Fruit fly (Drosophila melanogaster) whole organism, prepupa: ENCODE data around the gene CG14655.

Source experiments
- CG10631 ChIP-seq: fragments of 200-800 bp; sonication (Bioruptor generic); optimal IDR thresholded peaks from 2 replicates; lab custom pipeline; 2016; ENCODE audit warnings: missing biosample characterization, missing genetic modification characterization
- CG10669 ChIP-seq: fragments of 200-800 bp; sonication (Bioruptor generic); optimal IDR thresholded peaks from 3 replicates; lab custom pipeline; 2018; ENCODE audit warnings: missing biosample characterization, mild to moderate bottlenecking, missing genetic modification characterization, moderate library complexity
- CG11294 ChIP-seq: fragments of 200-800 bp; sonication (Bioruptor generic); IDR thresholded peaks from 2 replicates; pipeline ENCODE4 v1.3.6; 2022; ENCODE audit warnings: missing biosample characterization, missing genetic modification characterization
- CG11762 ChIP-seq: fragments of 200-800 bp; sonication (Bioruptor generic); optimal IDR thresholded peaks from 3 replicates; lab custom pipeline; 2016; ENCODE audit warnings: missing biosample characterization, missing genetic modification characterization; ENCODE audit not compliant: insufficient read depth
- CG15336 ChIP-seq: fragments of 200-800 bp; sonication (Bioruptor generic); IDR thresholded peaks from 2 replicates; pipeline ENCODE4 v1.3.6; 2022; ENCODE audit warnings: missing biosample characterization, missing genetic modification characterization
- CG1621 ChIP-seq: fragments of 200-800 bp; sonication (Bioruptor generic); optimal IDR thresholded peaks from 3 replicates; lab custom pipeline; 2018; ENCODE audit warnings: missing biosample characterization, mild to moderate bottlenecking, missing genetic modification characterization
- CG3032 ChIP-seq: fragments of 200-800 bp; optimal IDR thresholded peaks from 2 replicates; lab custom pipeline; 2019; ENCODE audit warnings: missing biosample characterization, mild to moderate bottlenecking, missing genetic modification characterization, moderate library complexity
- CG32006 ChIP-seq: fragments of 200-800 bp; sonication (Bioruptor generic); optimal IDR thresholded peaks from 3 replicates; lab custom pipeline; 2017; ENCODE audit warnings: missing biosample characterization, mild to moderate bottlenecking, missing genetic modification characterization
- CG34406 ChIP-seq: fragments of 200-800 bp; sonication (Bioruptor generic); optimal IDR thresholded peaks from 3 replicates; lab custom pipeline; 2016; ENCODE audit warnings: missing biosample characterization, missing genetic modification characterization
- CG4318 ChIP-seq: fragments of 200-800 bp; sonication (Bioruptor generic); optimal IDR thresholded peaks from 3 replicates; lab custom pipeline; 2017; ENCODE audit warnings: missing biosample characterization, mild to moderate bottlenecking, missing genetic modification characterization
- CG6163 ChIP-seq: fragments of 200-800 bp; sonication (Bioruptor generic); IDR thresholded peaks from 3 replicates; pipeline ENCODE4 v1.3.6; 2022; ENCODE audit warnings: missing biosample characterization, missing genetic modification characterization
- CG6276 ChIP-seq: fragments of 200-800 bp; sonication (Bioruptor generic); optimal IDR thresholded peaks from 2 replicates; lab custom pipeline; 2017; ENCODE audit warnings: missing biosample characterization, mild to moderate bottlenecking, missing genetic modification characterization
- CG6808 ChIP-seq: fragments of 200-800 bp; sonication (Bioruptor generic); optimal IDR thresholded peaks from 3 replicates; lab custom pipeline; 2017; ENCODE audit warnings: missing biosample characterization, missing genetic modification characterization, mild to moderate bottlenecking, moderate library complexity, missing genetic modification reagents
- CG6854 ChIP-seq: fragments of 200-800 bp; sonication (Bioruptor generic); optimal IDR thresholded peaks from 2 replicates; lab custom pipeline; 2017; ENCODE audit warnings: missing biosample characterization, mild to moderate bottlenecking, missing genetic modification characterization
- CG8119 ChIP-seq: fragments of 200-800 bp; sonication (Bioruptor generic); IDR thresholded peaks from 3 replicates; pipeline ENCODE4 v1.3.6; 2022; ENCODE audit warnings: missing biosample characterization, missing genetic modification characterization
- CG8319 ChIP-seq: fragments of 200-800 bp; sonication (Bioruptor generic); optimal IDR thresholded peaks from 3 replicates; lab custom pipeline; 2016; ENCODE audit warnings: missing biosample characterization, missing genetic modification characterization
- CG9139 ChIP-seq: fragments of 200-800 bp; sonication (Bioruptor generic); optimal IDR thresholded peaks from 3 replicates; lab custom pipeline; 2017; ENCODE audit warnings: missing biosample characterization, mild to moderate bottlenecking, missing genetic modification characterization
- Eip78C ChIP-seq: fragments of 200-800 bp; sonication (Bioruptor generic); peaks from one replicate; lab custom pipeline; 2016; ENCODE audit warnings: missing biosample characterization, missing genetic modification characterization
- Ets96B ChIP-seq: fragments of 200-800 bp; optimal IDR thresholded peaks from 2 replicates; lab custom pipeline; 2019; ENCODE audit warnings: missing biosample characterization, mild to moderate bottlenecking, missing genetic modification characterization, moderate library complexity
- Gug ChIP-seq: fragments of 200-800 bp; sonication (Bioruptor generic); IDR thresholded peaks from 2 replicates; pipeline ENCODE4 v1.3.6; 2022; ENCODE audit warnings: missing biosample characterization, missing genetic modification characterization
- Hr38 ChIP-seq: sonication (Bioruptor generic); optimal IDR thresholded peaks from 2 replicates; lab custom pipeline; 2016; ENCODE audit warnings: missing biosample characterization, missing genetic modification characterization
- Hr4 ChIP-seq: fragments of 200-800 bp; sonication (Bioruptor generic); optimal IDR thresholded peaks from 3 replicates; lab custom pipeline; 2016; ENCODE audit warnings: missing biosample characterization, missing genetic modification characterization
- Sox102F ChIP-seq: fragments of 200-800 bp; sonication (Bioruptor generic); optimal IDR thresholded peaks from 2 replicates; lab custom pipeline; 2016; ENCODE audit warnings: missing biosample characterization, mild to moderate bottlenecking, missing genetic modification characterization
- achi ChIP-seq: fragments of 200-800 bp; sonication (Bioruptor generic); optimal IDR thresholded peaks from 3 replicates; lab custom pipeline; 2016; ENCODE audit warnings: missing biosample characterization, missing genetic modification characterization
- cyc ChIP-seq: fragments of 200-800 bp; sonication (Bioruptor generic); optimal IDR thresholded peaks from 3 replicates; lab custom pipeline; 2016; ENCODE audit warnings: missing biosample characterization, missing genetic modification characterization
- dac ChIP-seq: fragments of 200-800 bp; sonication (Bioruptor generic); optimal IDR thresholded peaks from 2 replicates; lab custom pipeline; 2017; ENCODE audit warnings: missing biosample characterization, mild to moderate bottlenecking, missing genetic modification characterization
- dsx ChIP-seq: fragments of 200-800 bp; optimal IDR thresholded peaks from 3 replicates; lab custom pipeline; 2019; ENCODE audit warnings: missing biosample characterization, mild to moderate bottlenecking, missing genetic modification characterization, moderate library complexity; ENCODE audit not compliant: poor library complexity, severe bottlenecking
- eg ChIP-seq: fragments of 200-800 bp; sonication (Bioruptor generic); IDR thresholded peaks from 3 replicates; pipeline ENCODE4 v1.3.6; 2022; ENCODE audit warnings: missing biosample characterization, missing genetic modification characterization
- fd59A ChIP-seq: fragments of 200-800 bp; sonication (Bioruptor generic); optimal IDR thresholded peaks from 2 replicates; lab custom pipeline; 2017; ENCODE audit warnings: missing biosample characterization, mild to moderate bottlenecking, missing genetic modification characterization, missing genetic modification reagents
- fd85E ChIP-seq: fragments of 200-800 bp; sonication (Bioruptor generic); optimal IDR thresholded peaks from 3 replicates; lab custom pipeline; 2016; ENCODE audit warnings: missing biosample characterization, missing genetic modification characterization
- net ChIP-seq: fragments of 200-800 bp; sonication (Bioruptor generic); optimal IDR thresholded peaks from 3 replicates; lab custom pipeline; 2016; ENCODE audit warnings: missing biosample characterization, missing genetic modification characterization
- spab ChIP-seq: fragments of 200-800 bp; sonication (Bioruptor generic); optimal IDR thresholded peaks from 2 replicates; lab custom pipeline; 2017; ENCODE audit warnings: missing biosample characterization, mild to moderate bottlenecking, missing genetic modification characterization, missing genetic modification reagents

Gene CG14655

dm6 chr3R:4749735-4750134 is 30.4 kb downstream of the CG14655 start, which contains the start of gene atms:
atms (plus strand) TSS chr3R:4750035.
- TF ChIP-seq CG1621 (tag; lab: Kevin White, UChicago) = no peak
- TF ChIP-seq cyc (GFP tag; lab: Kevin White, UChicago) = no peak
- no peak for TF ChIP-seq CG9139 (GFP tag; lab: Kevin White, UChicago)
- no peak for TF ChIP-seq spab (GFP tag; lab: Kevin White, UChicago)
- TF ChIP-seq fd85E (GFP tag; lab: Kevin White, UChicago) = no peak
- no peak for TF ChIP-seq Sox102F (GFP tag; lab: Kevin White, UChicago)
- no peak for TF ChIP-seq dsx
- no peak for TF ChIP-seq CG11762
- TF ChIP-seq CG11294 (GFP tag; lab: Robert Waterston, UW) = no peak
- TF ChIP-seq CG6854 (GFP tag; lab: Kevin White, UChicago) = no peak
- TF ChIP-seq Hr38 = no peak
- TF ChIP-seq dac = no peak
- TF ChIP-seq CG3032 (tag; lab: Kevin White, UChicago) = no peak
- TF ChIP-seq CG4318 = no peak
- TF ChIP-seq, all 60 proteins: peak for 0

DNA sequence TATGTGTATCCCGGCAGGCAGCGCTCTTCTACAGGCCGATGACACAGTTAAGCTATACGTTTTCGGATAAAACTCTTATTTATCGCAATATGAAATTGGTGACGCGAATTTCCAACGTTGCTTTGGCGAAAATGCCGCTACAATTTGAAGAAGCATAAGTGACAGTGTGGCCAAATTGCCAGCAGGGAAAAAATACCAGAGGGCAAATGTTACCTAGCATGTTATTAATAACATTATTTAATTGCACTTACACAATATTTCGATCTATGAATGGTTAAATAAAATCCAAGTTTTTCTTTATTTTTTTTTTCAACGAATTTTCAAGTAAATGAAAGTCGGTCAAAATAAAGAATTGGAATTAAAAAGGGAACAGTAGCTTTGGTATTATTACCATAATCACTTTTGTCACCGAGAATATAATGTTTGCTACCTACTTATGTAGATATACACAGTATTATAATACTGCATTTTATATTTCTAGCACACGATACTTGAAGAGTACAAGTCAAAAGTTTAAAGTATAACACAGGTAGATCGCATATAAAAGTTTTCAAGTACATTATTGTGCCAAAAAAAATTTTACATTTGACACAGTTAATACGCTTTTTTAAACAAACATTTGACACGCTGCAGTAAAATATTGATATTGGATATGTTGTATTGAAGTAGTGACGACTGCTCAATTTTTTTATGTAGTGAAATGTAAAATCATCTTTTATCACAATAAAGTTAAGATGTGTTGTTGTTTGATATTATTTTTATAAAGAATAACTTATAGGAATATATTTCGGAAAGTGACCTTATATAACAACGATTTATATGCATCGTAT is 31.0 kb downstream of the CG14655 start, which contains the start of gene tacc:
Gene tacc (minus strand): TSS at position 169 of the 830 bp plus-strand sequence.
- peak; percentile 70 for TF ChIP-seq Eip78C (GFP tag; lab: Kevin White, UChicago)
- TF ChIP-seq CG6163 (GFP tag; lab: Robert Waterston, UW) = no peak
- TF ChIP-seq, all 60 proteins: peak for 1

DNA sequence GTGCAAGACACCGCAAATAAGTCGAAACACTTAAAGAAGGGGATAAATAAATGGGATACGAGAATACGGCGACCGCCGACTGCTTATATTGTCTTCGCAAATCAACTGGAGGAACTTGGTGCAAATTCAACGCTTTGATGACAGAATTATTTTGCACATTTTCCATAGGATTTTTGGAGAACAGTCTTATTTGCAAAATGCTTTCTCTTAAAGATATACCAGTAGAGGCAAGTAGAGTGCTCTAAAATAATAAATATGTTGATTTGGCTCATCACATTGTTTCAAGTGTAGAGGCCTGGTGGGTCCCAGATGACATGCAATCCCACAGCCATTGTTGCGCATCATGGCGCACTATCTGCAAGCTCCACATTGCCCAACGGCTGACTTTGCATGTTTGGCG is 32.8 kb downstream of the CG14655 start:
- TF ChIP-seq fd59A = no peak
- TF ChIP-seq CG32006 (GFP tag; lab: Kevin White, UChicago) = peak; percentile 64
- no peak for TF ChIP-seq CG34406 (GFP tag; lab: Kevin White, UChicago)
- TF ChIP-seq eg (GFP tag; lab: Robert Waterston, UW) = 0 out of 3 replicates have a peak, but pooled peaks have one; percentile 33
- TF ChIP-seq CG8119 (GFP tag; lab: Robert Waterston, UW) = peak; percentile 49
- peak; percentile 47; the same call in 1 of the 2 replicates for TF ChIP-seq CG15336 (GFP tag; lab: Robert Waterston, UW)
- TF ChIP-seq net (GFP tag; lab: Kevin White, UChicago) = peak; percentile 21
- peak; percentile 10 for TF ChIP-seq CG4318
- TF ChIP-seq CG6808 (GFP tag; lab: Kevin White, UChicago) = peak; percentile 11
- TF ChIP-seq Hr4 (GFP tag; lab: Kevin White, UChicago) = peak; percentile 23
- peak; percentile 22 for TF ChIP-seq CG10631
- TF ChIP-seq Eip78C (GFP tag; lab: Kevin White, UChicago) = peak; percentile 51
- peak; percentile 8 for TF ChIP-seq CG6276 (GFP tag; lab: Kevin White, UChicago)
- peak; percentile 11 for TF ChIP-seq Ets96B (tag; lab: Kevin White, UChicago)
- TF ChIP-seq Hr38 = no peak
- TF ChIP-seq CG10669 = peak; percentile 47
- TF ChIP-seq Gug (GFP tag; lab: Robert Waterston, UW) = 0 out of 2 replicates have a peak, but pooled peaks have one; percentile 29
- TF ChIP-seq CG8319 (GFP tag; lab: Kevin White, UChicago) = no peak
- peak; percentile 26 for TF ChIP-seq CG3032 (tag; lab: Kevin White, UChicago)
- no peak for TF ChIP-seq CG11294 (GFP tag; lab: Robert Waterston, UW)
- peak; percentile 30 for TF ChIP-seq dsx
- peak; percentile 13 for TF ChIP-seq dac

dm6 chr3R:4746189-4746771 is 33.8 kb downstream of the CG14655 start:
- TF ChIP-seq achi (GFP tag; lab: Kevin White, UChicago) (no peak), CG32006 (GFP tag; lab: Kevin White, UChicago) (no peak), CG6163 (GFP tag; lab: Robert Waterston, UW) (no peak)
- TF ChIP-seq, all 60 proteins: peak for 0
